Worm (Caenorhabditis elegans) whole organism, L3 larva: ENCODE data around the gene T01G5.8.

Experiments used
- ZK546.5 ChIP-seq: sonication (generic microtip); optimal IDR thresholded peaks from 2 replicates; lab custom pipeline; 2017; ENCODE audit warnings: missing biosample characterization, missing genetic modification characterization
- aly-2 ChIP-seq: fragments of 150-350 bp; optimal IDR thresholded peaks from 2 replicates; lab custom pipeline; 2014; ENCODE audit warnings: missing biosample characterization, missing genetic modification characterization
- ama-1 ChIP-seq: fragments of 150-350 bp; optimal IDR thresholded peaks from 2 replicates; lab custom pipeline; 2018
- elt-3 ChIP-seq, 3 experiments: fragments of 150-350 bp in 1 of 3; sonication (generic microtip) in 2 of 3; optimal IDR thresholded peaks; 2 replicates in 2 of 3; 4 replicates in 1 of 3; lab custom pipeline; 2014 to 2017; ENCODE audit warnings: missing biosample characterization in 3 of 3, missing genetic modification characterization in 3 of 3
- hmg-11 ChIP-seq: sonication (generic microtip); optimal IDR thresholded peaks from 2 replicates; lab custom pipeline; 2016; ENCODE audit warnings: missing genetic modification characterization, missing compliant biosample characterization
- lin-39 ChIP-seq: fragments of 150-350 bp; optimal IDR thresholded peaks from 2 replicates; lab custom pipeline; 2018; ENCODE audit warnings: missing biosample characterization, missing genetic modification reagents, missing genetic modification characterization
- nhr-11 ChIP-seq: fragments of 150-350 bp; optimal IDR thresholded peaks from 2 replicates; lab custom pipeline; 2014; ENCODE audit warnings: missing biosample characterization, missing genetic modification characterization
- nhr-23 ChIP-seq: fragments of 150-350 bp; optimal IDR thresholded peaks from 2 replicates; lab custom pipeline; 2014; ENCODE audit warnings: missing biosample characterization, missing genetic modification reagents, missing genetic modification characterization
- pqm-1 ChIP-seq: fragments of 150-350 bp; optimal IDR thresholded peaks from 2 replicates; lab custom pipeline; 2017; ENCODE audit warnings: missing biosample characterization, missing genetic modification characterization, inconsistent platforms
- skn-1 ChIP-seq: fragments of 150-350 bp; optimal IDR thresholded peaks from 2 replicates; lab custom pipeline; 2014; ENCODE audit warnings: missing biosample characterization, missing genetic modification characterization
- unc-62 ChIP-seq: fragments of 150-350 bp; sonication (generic microtip); optimal IDR thresholded peaks from 4 replicates; lab custom pipeline; 2014; ENCODE audit warnings: missing biosample characterization, missing genetic modification reagents, missing genetic modification characterization
- ztf-11 ChIP-seq: fragments of 150-350 bp; optimal IDR thresholded peaks from 2 replicates; lab custom pipeline; 2014; ENCODE audit warnings: missing biosample characterization, missing genetic modification characterization

ce11 chrV:15139811-15140210 is 23.7 kb downstream of the T01G5.8 start:
- TF ChIP-seq lin-39 (no peak), ama-1 (lab: Kevin White, UChicago) (no peak), ztf-11 (no peak), hmg-11 (tag; lab: Kevin White, UChicago) (no peak), elt-3 (tag; optimal IDR thresholded peaks at IDR 0.05; lab: Kevin White, UChicago) (no peak), nhr-23 (no peak), skn-1 (tag; lab: Kevin White, UChicago) (no peak), aly-2 (tag; lab: Kevin White, UChicago) (no peak), unc-62 (GFP tag; lab: Kevin White, UChicago) (no peak), nhr-11 (tag; lab: Kevin White, UChicago) (no peak), pqm-1 (tag; lab: Kevin White, UChicago) (peak; percentile 53), ZK546.5 (tag; lab: Kevin White, UChicago) (no peak)
